Fruit fly (Drosophila melanogaster): ENCODE results near the gene CG42592.

CG42592 gene

DNA sequence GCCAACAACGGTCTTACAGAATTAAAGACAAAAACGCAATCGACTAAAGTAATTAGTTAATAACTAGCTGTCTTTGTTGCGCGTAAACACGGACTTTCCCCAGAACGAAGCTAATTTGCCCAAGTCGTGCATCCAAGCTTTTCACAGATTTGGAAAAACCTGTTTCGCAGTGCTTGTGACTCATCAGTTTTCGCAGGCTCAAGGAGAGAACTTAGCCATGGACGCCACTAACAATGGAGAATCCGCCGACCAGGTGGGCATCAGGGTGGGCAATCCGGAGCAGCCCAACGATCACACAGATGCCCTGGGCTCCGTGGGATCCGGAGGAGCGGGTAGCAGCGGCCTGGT lies 36.4 kb downstream of the CG42592 start:
- no peak for TF ChIP-seq CG17801 (GFP tag; optimal IDR thresholded peaks at IDR 0.05; ENCODE audit: partially characterized antibody)

DNA sequence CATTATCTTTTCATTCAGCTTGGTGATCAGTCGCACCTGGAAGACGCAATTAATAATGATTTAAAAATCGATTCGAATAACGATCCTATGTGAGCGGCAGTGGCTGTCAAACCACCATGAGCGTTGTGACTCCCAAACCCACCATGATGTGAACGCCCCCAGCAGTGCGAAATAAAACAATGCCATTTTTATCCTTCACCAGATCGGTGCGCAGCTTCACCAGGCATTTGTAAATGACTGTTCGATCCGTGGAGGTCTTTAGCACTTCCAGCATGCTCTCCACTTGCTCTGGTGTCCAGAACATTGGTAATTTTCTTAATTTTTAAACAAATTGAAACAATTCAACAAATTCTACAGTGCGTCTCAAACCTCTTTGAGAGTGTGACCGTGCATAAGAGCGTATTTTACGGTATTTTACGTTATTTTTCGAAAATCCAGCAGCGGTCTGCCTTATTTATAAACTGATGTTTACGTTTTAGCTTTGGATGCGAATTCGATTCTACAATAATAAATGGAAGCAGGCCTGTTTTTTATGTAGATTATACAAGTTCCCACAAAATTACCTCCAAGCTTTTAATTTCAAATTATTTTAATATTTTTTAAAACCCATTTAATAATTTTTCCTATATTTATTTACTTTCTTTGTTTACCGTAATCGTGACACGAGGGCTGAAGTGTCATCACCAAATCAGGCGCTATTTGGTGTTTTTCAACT lies 37.0 kb downstream of the CG42592 start, which contains the start of the genes Rnb and Drice:
Rnb (minus strand) TSS at position 389 of the 715 bp plus-strand sequence.
Drice (plus strand) TSS at position 693 of the 715 bp plus-strand sequence.
- peak; percentile 76 for TF ChIP-seq CG17801 (GFP tag; optimal IDR thresholded peaks at IDR 0.05; ENCODE audit: partially characterized antibody)

dm6 chr3R:29797183-29797582 lies 38.9 kb downstream of the CG42592 start:
- TF ChIP-seq CG17801 (GFP tag; optimal IDR thresholded peaks at IDR 0.05; ENCODE audit: partially characterized antibody): no peak

DNA sequence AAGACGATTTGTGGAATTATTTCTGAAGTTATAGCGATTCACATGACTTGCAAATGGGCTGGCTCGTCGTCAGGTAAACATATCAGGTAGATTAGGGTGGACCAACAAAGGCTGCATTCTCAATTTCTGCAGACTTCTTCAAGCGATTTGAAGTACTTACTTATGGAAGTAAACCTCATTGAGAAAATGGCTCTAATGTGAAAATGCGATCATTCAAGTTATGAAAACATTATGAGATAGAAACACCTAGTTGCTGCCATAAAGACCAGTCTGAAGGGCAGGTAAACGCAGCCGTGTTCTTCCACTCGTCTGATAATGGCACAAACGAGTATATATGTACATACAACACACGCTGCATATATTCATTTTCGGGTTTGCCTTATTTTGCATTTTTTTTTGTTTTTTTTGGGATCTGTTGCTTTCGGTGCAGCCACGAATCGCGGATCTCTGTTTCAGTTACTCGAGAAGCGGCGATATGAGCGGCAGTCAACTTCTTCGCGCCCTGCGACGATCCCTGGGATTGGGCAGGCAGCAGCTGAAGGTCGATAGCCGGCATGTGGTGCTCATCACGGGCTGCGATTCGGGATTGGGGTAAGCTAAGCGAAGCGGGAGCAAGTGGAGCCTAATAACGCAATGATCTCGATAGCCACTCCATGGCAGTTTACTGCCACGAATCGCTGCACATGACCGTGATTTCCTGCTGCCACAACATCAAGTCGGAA lies 41.8 kb downstream of the CG42592 start, which contains the start of gene sro:
sro (plus strand) TSS at position 437 of the 722 bp plus-strand sequence.
- peak; percentile 59 for TF ChIP-seq CG17801 (GFP tag; optimal IDR thresholded peaks at IDR 0.05; ENCODE audit: partially characterized antibody)

DNA sequence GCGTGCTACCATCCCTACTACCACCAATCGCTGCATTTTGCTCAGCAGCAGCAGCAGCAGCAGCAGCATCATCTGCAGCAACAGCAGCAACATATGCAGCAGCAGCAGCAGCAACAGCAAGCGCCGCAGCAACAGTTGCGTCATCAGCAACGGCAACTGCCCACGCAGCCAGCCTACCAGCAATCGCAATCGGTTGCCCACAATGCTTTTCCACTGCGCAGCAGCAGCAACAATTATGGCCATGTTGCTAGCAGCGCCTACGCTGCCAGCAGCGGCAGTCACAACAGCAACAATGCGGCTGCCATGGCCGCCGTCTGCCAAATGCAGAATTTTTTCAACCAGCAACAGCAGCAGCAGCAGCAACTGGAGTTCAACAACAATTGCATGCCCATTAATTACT lies 45.9 kb downstream of the CG42592 start:
- TF ChIP-seq CG17801 (GFP tag; optimal IDR thresholded peaks at IDR 0.05; ENCODE audit: partially characterized antibody): no peak

- no peak for TF ChIP-seq CG17801 (GFP tag; optimal IDR thresholded peaks at IDR 0.05; ENCODE audit: partially characterized antibody)
These were observed 48.1 kb downstream of the CG42592 start for dm6 chr3R:29787891-29788549.

dm6 chr3R:29786016-29786996 lies 49.8 kb downstream of the CG42592 start:
- peak; percentile 37 for TF ChIP-seq CG17801 (GFP tag; optimal IDR thresholded peaks at IDR 0.05; ENCODE audit: partially characterized antibody)

All from ovary, adult (tissue).